Fruit fly (Drosophila melanogaster) whole organism, embryonic: ENCODE measurements around the gene CG18563.

ENCODE experiments used
- ATbp ChIP-seq: fragments of 200-800 bp; sonication (Bioruptor generic); optimal IDR thresholded peaks from 2 replicates; lab custom pipeline; 2017; ENCODE audit warnings: missing biosample characterization, mild to moderate bottlenecking, missing genetic modification characterization, missing genetic modification reagents
- Adf1 ChIP-seq: fragments of 200-800 bp; sonication (Bioruptor generic); IDR thresholded peaks from 2 replicates; pipeline ENCODE4 v1.3.6; 2022; ENCODE audit warnings: missing biosample characterization, missing genetic modification characterization
- Atf6 ChIP-seq: fragments of 200-800 bp; sonication (Bioruptor generic); IDR thresholded peaks from 2 replicates; pipeline ENCODE4 v1.3.6; 2022; ENCODE audit warnings: missing biosample characterization, missing genetic modification characterization
- BEAF-32 ChIP-seq: fragments of 200-800 bp; sonication (Bioruptor generic); optimal IDR thresholded peaks from 3 replicates; lab custom pipeline; 2017; ENCODE audit warnings: missing biosample characterization, missing genetic modification characterization, mild to moderate bottlenecking, moderate library complexity, missing genetic modification reagents
- Bteb2 ChIP-seq: fragments of 200-800 bp; sonication (Bioruptor generic); optimal IDR thresholded peaks from 2 replicates; lab custom pipeline; 2016; ENCODE audit warnings: missing biosample characterization, missing genetic modification characterization
- C15 ChIP-seq: fragments of 200-800 bp; sonication (Bioruptor generic); IDR thresholded peaks from 3 replicates; pipeline ENCODE4 v1.3.6; 2022; ENCODE audit warnings: missing biosample characterization, missing genetic modification characterization
- CG10147 ChIP-seq: fragments of 200-800 bp; sonication (Bioruptor generic); optimal IDR thresholded peaks from 2 replicates; lab custom pipeline; 2019; ENCODE audit warnings: missing biosample characterization, mild to moderate bottlenecking, missing genetic modification characterization, moderate library complexity
- CG10274 ChIP-seq: fragments of 200-800 bp; sonication (Bioruptor generic); optimal IDR thresholded peaks from 3 replicates; lab custom pipeline; 2017; ENCODE audit warnings: missing biosample characterization, mild to moderate bottlenecking, missing genetic modification characterization
- CG10321 ChIP-seq: fragments of 200-800 bp; sonication (Bioruptor generic); IDR thresholded peaks from 2 replicates; pipeline ENCODE4 v1.3.6; 2022; ENCODE audit warnings: missing biosample characterization, missing genetic modification characterization
- CG10366 ChIP-seq: fragments of 200-800 bp; sonication (Bioruptor generic); IDR thresholded peaks from 2 replicates; pipeline ENCODE4 v1.3.6; 2022; ENCODE audit warnings: missing biosample characterization, missing genetic modification characterization
- CG11093 ChIP-seq: fragments of 200-800 bp; sonication (Bioruptor generic); IDR thresholded peaks from 3 replicates; pipeline ENCODE4 v1.3.6; 2022; ENCODE audit warnings: missing biosample characterization, missing genetic modification characterization
- CG12155 ChIP-seq: fragments of 200-800 bp; sonication (Bioruptor generic); optimal IDR thresholded peaks from 3 replicates; lab custom pipeline; 2016; ENCODE audit warnings: missing biosample characterization, missing genetic modification characterization
- CG12659 ChIP-seq: fragments of 200-800 bp; sonication (Bioruptor generic); optimal IDR thresholded peaks from 3 replicates; lab custom pipeline; 2017; ENCODE audit warnings: mild to moderate bottlenecking, missing biosample characterization, missing genetic modification reagents, missing genetic modification characterization
- CG13123 ChIP-seq: fragments of 200-800 bp; sonication (Bioruptor generic); optimal IDR thresholded peaks from 2 replicates; lab custom pipeline; 2016; ENCODE audit warnings: missing biosample characterization, missing genetic modification characterization
- CG1647 ChIP-seq: fragments of 200-800 bp; sonication (Bioruptor generic); optimal IDR thresholded peaks from 3 replicates; lab custom pipeline; 2016; ENCODE audit warnings: missing biosample characterization, missing genetic modification characterization
- CG16815 ChIP-seq: fragments of 200-800 bp; sonication (Bioruptor generic); optimal IDR thresholded peaks from 3 replicates; lab custom pipeline; 2017; ENCODE audit warnings: missing biosample characterization, mild to moderate bottlenecking, missing genetic modification characterization
- CG30020 ChIP-seq: fragments of 200-800 bp; optimal IDR thresholded peaks from 2 replicates; lab custom pipeline; 2019; ENCODE audit warnings: missing biosample characterization, mild to moderate bottlenecking, missing genetic modification characterization, moderate library complexity
- CG3838 ChIP-seq: fragments of 200-800 bp; sonication (Bioruptor generic); optimal IDR thresholded peaks from 3 replicates; lab custom pipeline; 2016; ENCODE audit warnings: missing biosample characterization, missing genetic modification characterization
- CG42726 ChIP-seq: fragments of 200-800 bp; sonication (Bioruptor generic); IDR thresholded peaks from 2 replicates; pipeline ENCODE4 v1.3.6; 2022; ENCODE audit warnings: missing biosample characterization, missing genetic modification characterization; ENCODE audit not compliant: partially characterized antibody
- CG4328 ChIP-seq: fragments of 200-800 bp; sonication (Bioruptor generic); optimal IDR thresholded peaks from 3 replicates; lab custom pipeline; 2017; ENCODE audit warnings: missing biosample characterization, missing genetic modification reagents, missing genetic modification characterization
- CG4707 ChIP-seq: fragments of 200-800 bp; sonication (Bioruptor generic); optimal IDR thresholded peaks from 2 replicates; lab custom pipeline; 2018; ENCODE audit warnings: missing biosample characterization, mild to moderate bottlenecking, missing genetic modification characterization, moderate library complexity
- CG6175 ChIP-seq: fragments of 200-800 bp; sonication (Bioruptor generic); IDR thresholded peaks from 3 replicates; pipeline ENCODE4 v1.3.6; 2022; ENCODE audit warnings: missing biosample characterization, missing genetic modification characterization
- CG9876 ChIP-seq: fragments of 200-800 bp; sonication (Bioruptor generic); optimal IDR thresholded peaks from 2 replicates; lab custom pipeline; 2016; ENCODE audit warnings: missing biosample characterization, missing genetic modification characterization
- Dip3 ChIP-seq: fragments of 200-800 bp; sonication (Bioruptor generic); optimal IDR thresholded peaks from 3 replicates; lab custom pipeline; 2016; ENCODE audit warnings: missing biosample characterization, missing genetic modification characterization
- Hey ChIP-seq: fragments of 200-800 bp; sonication (Bioruptor generic); optimal IDR thresholded peaks from 3 replicates; lab custom pipeline; 2018; ENCODE audit warnings: missing biosample characterization, mild to moderate bottlenecking, missing genetic modification characterization
- HmgD ChIP-seq: fragments of 200-800 bp; sonication (Bioruptor generic); optimal IDR thresholded peaks from 3 replicates; lab custom pipeline; 2016; ENCODE audit warnings: missing biosample characterization, missing genetic modification characterization
- Meics ChIP-seq: fragments of 200-800 bp; sonication (Bioruptor generic); optimal IDR thresholded peaks from 2 replicates; lab custom pipeline; 2017; ENCODE audit warnings: missing biosample characterization, mild to moderate bottlenecking, missing genetic modification characterization
- Mrtf ChIP-seq: fragments of 200-800 bp; sonication (Bioruptor generic); IDR thresholded peaks from 3 replicates; pipeline ENCODE4 v1.3.6; 2022; ENCODE audit warnings: missing biosample characterization, missing genetic modification characterization
- NFAT ChIP-seq: fragments of 200-800 bp; sonication (Bioruptor generic); IDR thresholded peaks from 2 replicates; pipeline ENCODE4 v1.3.6; 2022; ENCODE audit warnings: missing biosample characterization, missing genetic modification characterization
- Optix ChIP-seq: fragments of 200-800 bp; sonication (Bioruptor generic); IDR thresholded peaks from 3 replicates; pipeline ENCODE4 v1.3.6; 2022; ENCODE audit warnings: missing biosample characterization, missing genetic modification characterization
- Poxn ChIP-seq: fragments of 200-800 bp; sonication (Bioruptor generic); IDR thresholded peaks from 2 replicates; pipeline ENCODE4 v1.3.6; 2022; ENCODE audit warnings: missing biosample characterization, missing genetic modification characterization
- Rfx ChIP-seq: fragments of 200-800 bp; sonication (Bioruptor generic); IDR thresholded peaks from 2 replicates; pipeline ENCODE4 v1.3.6; 2022; ENCODE audit warnings: missing biosample characterization, missing genetic modification characterization
- Rx ChIP-seq: fragments of 200-800 bp; sonication (Bioruptor generic); IDR thresholded peaks from 2 replicates; pipeline ENCODE4 v1.3.6; 2022; ENCODE audit warnings: missing biosample characterization, missing genetic modification characterization
- Scr ChIP-seq: fragments of 200-800 bp; sonication (Bioruptor generic); IDR thresholded peaks from 2 replicates; pipeline ENCODE4 v1.3.6; 2022; ENCODE audit warnings: missing biosample characterization, missing genetic modification characterization; ENCODE audit not compliant: partially characterized antibody
- Sry-δ ChIP-seq: fragments of 200-800 bp; sonication (Bioruptor generic); optimal IDR thresholded peaks from 2 replicates; lab custom pipeline; 2016; ENCODE audit warnings: missing biosample characterization, missing genetic modification characterization
- Stat92E ChIP-seq, 3 experiments: fragments of >200 bp in 2 of 3; fragments of 200-800 bp in 1 of 3; sonication (Bioruptor generic) in 1 of 3; optimal IDR thresholded peaks; 2 replicates each; lab custom pipeline; 2017 to 2019; ENCODE audit warnings: missing biosample characterization in 3 of 3, missing genetic modification characterization in 3 of 3, mild to moderate bottlenecking in 1 of 3, moderate library complexity in 1 of 3
- cwo ChIP-seq: fragments of 200-800 bp; sonication (Bioruptor generic); optimal IDR thresholded peaks from 3 replicates; lab custom pipeline; 2017; ENCODE audit warnings: missing biosample characterization, missing genetic modification characterization, mild to moderate bottlenecking, moderate library complexity, missing genetic modification reagents
- dimm ChIP-seq: fragments of 200-800 bp; sonication (Bioruptor generic); IDR thresholded peaks from 2 replicates; pipeline ENCODE4 v1.3.6; 2022; ENCODE audit warnings: missing biosample characterization, missing genetic modification characterization
- gt ChIP-seq: fragments of 200-800 bp; sonication (Bioruptor generic); IDR thresholded peaks from 2 replicates; pipeline ENCODE4 v1.3.6; 2022; ENCODE audit warnings: missing biosample characterization, missing genetic modification characterization
- hth ChIP-seq: fragments of >200 bp; optimal IDR thresholded peaks from 2 replicates; lab custom pipeline; 2017; ENCODE audit warnings: inconsistent platforms
- nmo ChIP-seq: fragments of 200-800 bp; sonication (Bioruptor generic); optimal IDR thresholded peaks from 2 replicates; lab custom pipeline; 2018; ENCODE audit warnings: missing biosample characterization, mild to moderate bottlenecking, missing genetic modification characterization, moderate library complexity
- nom ChIP-seq: fragments of 200-800 bp; sonication (Bioruptor generic); optimal IDR thresholded peaks from 2 replicates; lab custom pipeline; 2017; ENCODE audit warnings: missing biosample characterization, missing genetic modification characterization, mild to moderate bottlenecking, moderate library complexity, missing genetic modification reagents
- oc ChIP-seq: fragments of 200-800 bp; sonication (Bioruptor generic); optimal IDR thresholded peaks from 2 replicates; lab custom pipeline; 2018; ENCODE audit warnings: missing biosample characterization, mild to moderate bottlenecking, missing genetic modification characterization, moderate library complexity
- otp ChIP-seq: fragments of 200-800 bp; sonication (Bioruptor generic); IDR thresholded peaks from 3 replicates; pipeline ENCODE4, ENCODE4 v1.3.6; 2022; ENCODE audit warnings: missing biosample characterization, missing genetic modification characterization
- run ChIP-seq: fragments of 200-800 bp; sonication (Bioruptor generic); optimal IDR thresholded peaks from 3 replicates; lab custom pipeline; 2018; ENCODE audit warnings: missing biosample characterization, mild to moderate bottlenecking, missing genetic modification characterization
- schlank ChIP-seq: fragments of 200-800 bp; sonication (Bioruptor generic); optimal IDR thresholded peaks from 2 replicates; lab custom pipeline; 2018; ENCODE audit warnings: missing biosample characterization, mild to moderate bottlenecking, missing genetic modification characterization
- scrt ChIP-seq: fragments of 200-800 bp; sonication (Bioruptor generic); optimal IDR thresholded peaks from 2 replicates; lab custom pipeline; 2018; ENCODE audit warnings: missing biosample characterization, mild to moderate bottlenecking, missing genetic modification characterization, moderate library complexity
- ttk ChIP-seq: fragments of 200-800 bp; sonication (Bioruptor generic); IDR thresholded peaks from 2 replicates; pipeline ENCODE4 v2.1.2; 2022; ENCODE audit warnings: missing biosample characterization, missing genetic modification characterization

The CG18563 gene

DNA sequence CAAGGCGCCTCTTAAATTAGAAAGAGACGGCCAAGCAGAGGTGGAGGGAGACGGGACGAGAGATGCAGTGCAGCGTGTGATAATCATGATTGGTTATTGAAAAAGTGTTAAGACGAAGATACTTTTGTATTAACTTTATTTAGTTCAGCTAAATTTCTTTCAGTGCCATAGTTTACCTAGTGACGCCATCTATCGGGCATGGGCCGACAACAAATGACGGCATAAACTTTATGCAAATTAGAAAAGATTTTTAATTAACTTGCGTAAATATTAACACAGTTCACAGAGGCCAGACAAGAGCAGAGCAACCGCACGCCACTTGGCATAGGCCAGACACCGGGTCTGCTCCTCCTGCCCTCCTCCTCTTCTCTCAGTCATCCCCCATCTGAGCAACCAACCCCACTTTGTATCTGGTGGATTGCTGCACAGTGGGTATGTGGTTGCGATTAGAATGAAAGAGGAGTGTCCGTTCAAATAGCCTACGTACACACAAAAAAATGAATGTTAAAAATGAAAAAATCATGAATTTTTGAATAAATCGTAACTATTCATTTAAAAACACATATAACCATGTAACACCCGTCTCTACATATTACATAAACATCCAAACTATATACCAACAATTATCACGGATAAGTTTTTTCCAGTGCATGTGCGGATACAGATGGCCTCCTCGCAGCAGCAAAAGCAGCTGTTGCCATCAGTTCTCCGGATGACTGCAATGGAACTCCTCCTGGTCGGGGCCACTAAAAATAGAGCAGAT lies 8.3 kb upstream of the CG18563 start (continued):
- peak; percentile 76; the same call in 2 of the 3 replicates for TF ChIP-seq Mrtf (GFP tag; lab: Robert Waterston, UW)
- peak; percentile 73 for TF ChIP-seq CG1647 (GFP tag; lab: Kevin White, UChicago)
- TF ChIP-seq gt = 0 out of 2 replicates have a peak, but pooled peaks have one; percentile 17
- peak; percentile 72 for TF ChIP-seq CG12659 (GFP tag; lab: Kevin White, UChicago)
- no peak for TF ChIP-seq Stat92E (GFP tag; optimal IDR thresholded peaks at IDR 0.05; lab: Kevin White, UChicago)
- peak; percentile 73 for TF ChIP-seq run
- TF ChIP-seq Optix (GFP tag; lab: Robert Waterston, UW) = peak; percentile 67; the same call in 2 of the 3 replicates
- TF ChIP-seq CG10321 (GFP tag; lab: Robert Waterston, UW) = 0 out of 2 replicates have a peak, but pooled peaks have one; percentile 23
- TF ChIP-seq Dip3 (GFP tag; lab: Kevin White, UChicago) = peak; percentile 43
- TF ChIP-seq cwo (GFP tag; lab: Kevin White, UChicago) = peak; percentile 78
- peak; percentile 69 for TF ChIP-seq Rx (GFP tag; lab: Robert Waterston, UW)
- TF ChIP-seq C15 (GFP tag; lab: Robert Waterston, UW) = 0 out of 3 replicates have a peak, but pooled peaks have one; percentile 43
- peak; percentile 74 for TF ChIP-seq CG9876
- TF ChIP-seq CG30020 = no peak
- peak; percentile 73 for TF ChIP-seq ttk
- peak; percentile 75 for TF ChIP-seq Atf6
- TF ChIP-seq Adf1 = peak; percentile 43; the same call in 1 of the 2 replicates
- peak; percentile 83 for TF ChIP-seq ATbp (GFP tag; lab: Kevin White, UChicago)
- peak; percentile 74 for TF ChIP-seq CG4328
- no peak for TF ChIP-seq Poxn (GFP tag; lab: Robert Waterston, UW)
- peak; percentile 28; the same call in 1 of the 2 replicates for TF ChIP-seq NFAT (GFP tag; lab: Robert Waterston, UW)
- TF ChIP-seq CG10274 (GFP tag; lab: Kevin White, UChicago) = no peak
- TF ChIP-seq CG42726 (GFP tag; lab: Robert Waterston, UW) = no peak
- no peak for TF ChIP-seq Hey (tag; lab: Kevin White, UChicago)
- peak; percentile 85 for TF ChIP-seq oc
- peak; percentile 50 for TF ChIP-seq HmgD (GFP tag; lab: Kevin White, UChicago)
- peak; percentile 40 for TF ChIP-seq CG3838
- TF ChIP-seq CG6175 = 0 out of 3 replicates have a peak, but pooled peaks have one; percentile 35
- peak; percentile 63 for TF ChIP-seq CG16815
- TF ChIP-seq BEAF-32 (GFP tag; lab: Kevin White, UChicago) = no peak
- peak; percentile 78 for TF ChIP-seq Meics (GFP tag; lab: Kevin White, UChicago)
- TF ChIP-seq CG12155 (GFP tag; lab: Kevin White, UChicago) = peak; percentile 73
- no peak for TF ChIP-seq Scr (GFP tag; lab: Robert Waterston, UW)
- TF ChIP-seq Bteb2 (GFP tag; lab: Kevin White, UChicago) = peak; percentile 70
- peak; percentile 91 for TF ChIP-seq nmo (GFP tag; lab: Kevin White, UChicago)
- no peak for TF ChIP-seq CG10147 (GFP tag; lab: Kevin White, UChicago)
- peak; percentile 41; the same call in 1 of the 3 replicates for TF ChIP-seq otp (GFP tag; lab: Robert Waterston, UW)
- peak; percentile 74 for TF ChIP-seq CG10366
- peak; percentile 74 for TF ChIP-seq Rfx (GFP tag; lab: Robert Waterston, UW)
- TF ChIP-seq scrt (GFP tag; lab: Kevin White, UChicago) = peak; percentile 71
- peak; percentile 76 for TF ChIP-seq CG4707 (GFP tag; lab: Kevin White, UChicago)
- TF ChIP-seq dimm (GFP tag; lab: Robert Waterston, UW) = peak; percentile 62; the same call in 1 of the 2 replicates
- TF ChIP-seq nom = no peak
- no peak for TF ChIP-seq schlank (tag; lab: Kevin White, UChicago)
- no peak for TF ChIP-seq hth (lab: Kevin White, UChicago)
- peak; percentile 47 for TF ChIP-seq Sry-δ
- TF ChIP-seq CG13123 (GFP tag; lab: Kevin White, UChicago) = peak; percentile 47
- peak; percentile 59; the same call in 2 of the 3 replicates for TF ChIP-seq CG11093 (GFP tag; lab: Robert Waterston, UW)
